Fruit fly (Drosophila melanogaster) whole organism, embryonic: ENCODE measurements around the gene Sk1.

Source experiments
- Abd-B ChIP-seq: fragments of 200-800 bp; sonication (Bioruptor generic); optimal IDR thresholded peaks from 2 replicates; lab custom pipeline; 2018; ENCODE audit warnings: missing biosample characterization, mild to moderate bottlenecking, missing genetic modification characterization, moderate library complexity
- Ada2b ChIP-seq: fragments of 200-800 bp; sonication (Bioruptor generic); IDR thresholded peaks from 2 replicates; pipeline ENCODE4 v1.3.6; 2022; ENCODE audit warnings: missing biosample characterization, missing genetic modification characterization
- CG10431 ChIP-seq: fragments of 200-800 bp; sonication (Bioruptor generic); optimal IDR thresholded peaks from 3 replicates; lab custom pipeline; 2018; ENCODE audit warnings: missing biosample characterization, mild to moderate bottlenecking, missing genetic modification characterization
- CG11723 ChIP-seq: fragments of 200-800 bp; sonication (Bioruptor generic); optimal IDR thresholded peaks from 2 replicates; lab custom pipeline; 2017; ENCODE audit warnings: missing biosample characterization, mild to moderate bottlenecking, missing genetic modification characterization
- CG12659 ChIP-seq: fragments of 200-800 bp; sonication (Bioruptor generic); optimal IDR thresholded peaks from 3 replicates; lab custom pipeline; 2017; ENCODE audit warnings: mild to moderate bottlenecking, missing biosample characterization, missing genetic modification reagents, missing genetic modification characterization
- CG13287 ChIP-seq: fragments of 200-800 bp; sonication (Bioruptor generic); IDR thresholded peaks from 2 replicates; pipeline ENCODE4 v1.3.6; 2022; ENCODE audit warnings: missing biosample characterization, missing genetic modification characterization; ENCODE audit not compliant: partially characterized antibody
- CG17328 ChIP-seq: fragments of 200-800 bp; sonication (Bioruptor generic); IDR thresholded peaks from 2 replicates; pipeline ENCODE4 v1.3.6; 2022; ENCODE audit warnings: missing biosample characterization, missing genetic modification characterization
- CG18764 ChIP-seq: fragments of 200-800 bp; sonication (Bioruptor generic); optimal IDR thresholded peaks from 3 replicates; lab custom pipeline; 2016; ENCODE audit warnings: missing biosample characterization, missing genetic modification characterization
- CG2875 ChIP-seq: fragments of 200-800 bp; sonication (Bioruptor generic); optimal IDR thresholded peaks from 2 replicates; lab custom pipeline; 2017; ENCODE audit warnings: missing biosample characterization, mild to moderate bottlenecking, missing genetic modification characterization, missing genetic modification reagents
- CG32767 ChIP-seq: fragments of 200-800 bp; sonication (Bioruptor generic); IDR thresholded peaks from 2 replicates; pipeline ENCODE4 v1.3.6; 2022; ENCODE audit warnings: missing biosample characterization, missing genetic modification characterization
- CG3407 ChIP-seq: fragments of 200-800 bp; sonication (Bioruptor generic); optimal IDR thresholded peaks from 2 replicates; lab custom pipeline; 2018; ENCODE audit warnings: missing biosample characterization, mild to moderate bottlenecking, missing genetic modification characterization
- CG3995 ChIP-seq: fragments of 200-800 bp; sonication (Bioruptor generic); optimal IDR thresholded peaks from 3 replicates; lab custom pipeline; 2016; ENCODE audit warnings: missing biosample characterization, missing genetic modification characterization
- CG4360 ChIP-seq: fragments of 200-800 bp; sonication (Bioruptor generic); IDR thresholded peaks from 2 replicates; pipeline ENCODE4 v1.3.6; 2022; ENCODE audit warnings: missing biosample characterization, missing genetic modification characterization
- CG7839 ChIP-seq: fragments of 200-800 bp; sonication (Bioruptor generic); optimal IDR thresholded peaks from 3 replicates; lab custom pipeline; 2018; ENCODE audit warnings: missing biosample characterization, mild to moderate bottlenecking, missing genetic modification characterization, moderate library complexity
- CG8089 ChIP-seq: fragments of 200-800 bp; sonication (Bioruptor generic); optimal IDR thresholded peaks from 3 replicates; lab custom pipeline; 2016; ENCODE audit warnings: missing biosample characterization, missing genetic modification characterization
- CG8290 ChIP-seq, 3 experiments: fragments of 200-800 bp; sonication (Bioruptor generic); optimal IDR thresholded peaks; 2 replicates each; lab custom pipeline; 2016 to 2019; ENCODE audit warnings: missing biosample characterization in 3 of 3, missing genetic modification characterization in 3 of 3, mild to moderate bottlenecking in 2 of 3, moderate library complexity in 1 of 3
- CG9932 ChIP-seq: fragments of 200-800 bp; sonication (Bioruptor generic); IDR thresholded peaks from 2 replicates; pipeline ENCODE4 v1.3.6; 2022; ENCODE audit warnings: missing biosample characterization, missing genetic modification characterization
- Dll ChIP-seq: fragments of 200-800 bp; sonication (Bioruptor generic); IDR thresholded peaks from 4 replicates; pipeline ENCODE4 v1.3.6; 2022; ENCODE audit warnings: missing biosample characterization, missing genetic modification characterization; ENCODE audit not compliant: partially characterized antibody
- ERR ChIP-seq: fragments of 200-800 bp; sonication (Bioruptor generic); optimal IDR thresholded peaks from 2 replicates; lab custom pipeline; 2016; ENCODE audit warnings: missing biosample characterization, missing genetic modification characterization
- H15 ChIP-seq: fragments of 200-800 bp; sonication (Bioruptor generic); IDR thresholded peaks from 3 replicates; pipeline ENCODE4 v1.3.6; 2022; ENCODE audit warnings: missing biosample characterization, missing genetic modification characterization
- HLH4C ChIP-seq: fragments of 200-800 bp; sonication (Bioruptor generic); IDR thresholded peaks from 3 replicates; pipeline ENCODE4 v1.3.6; 2022; ENCODE audit warnings: missing biosample characterization, missing genetic modification characterization; ENCODE audit not compliant: partially characterized antibody
- Hsf ChIP-seq: fragments of 200-800 bp; sonication (Bioruptor generic); optimal IDR thresholded peaks from 3 replicates; lab custom pipeline; 2016; ENCODE audit warnings: missing biosample characterization, missing genetic modification characterization
- Med ChIP-seq: fragments of 200-800 bp; sonication (Bioruptor generic); peaks from one replicate; lab custom pipeline; 2016; ENCODE audit warnings: missing biosample characterization, missing genetic modification characterization, mild to moderate bottlenecking, inconsistent platforms, moderate library complexity
- NfI ChIP-seq: fragments of 200-800 bp; sonication (Bioruptor generic); optimal IDR thresholded peaks from 3 replicates; lab custom pipeline; 2018; ENCODE audit warnings: missing biosample characterization, mild to moderate bottlenecking, missing genetic modification characterization, moderate library complexity
- Oaz ChIP-seq: fragments of 200-800 bp; sonication (Bioruptor generic); IDR thresholded peaks from 2 replicates; pipeline ENCODE4 v1.3.6; 2022; ENCODE audit warnings: missing biosample characterization, missing genetic modification characterization
- Rx ChIP-seq: fragments of 200-800 bp; sonication (Bioruptor generic); IDR thresholded peaks from 2 replicates; pipeline ENCODE4 v1.3.6; 2022; ENCODE audit warnings: missing biosample characterization, missing genetic modification characterization
- Xbp1 ChIP-seq: fragments of 200-800 bp; sonication (Bioruptor generic); optimal IDR thresholded peaks from 3 replicates; lab custom pipeline; 2016; ENCODE audit warnings: missing biosample characterization, mild to moderate bottlenecking, missing genetic modification characterization
- ab ChIP-seq: fragments of 200-800 bp; sonication (Bioruptor generic); optimal IDR thresholded peaks from 2 replicates; lab custom pipeline; 2016; ENCODE audit warnings: missing biosample characterization, missing genetic modification characterization
- bbx ChIP-seq: fragments of 200-800 bp; sonication (Bioruptor generic); IDR thresholded peaks from 2 replicates; pipeline ENCODE4 v1.3.6; 2022; ENCODE audit warnings: missing biosample characterization, missing genetic modification characterization; ENCODE audit not compliant: partially characterized antibody
- bowl ChIP-seq: fragments of 200-800 bp; sonication (Bioruptor generic); IDR thresholded peaks from 2 replicates; pipeline ENCODE4 v1.3.6; 2022; ENCODE audit warnings: missing biosample characterization, missing genetic modification characterization
- cad ChIP-seq: fragments of >200 bp; optimal IDR thresholded peaks from 2 replicates; lab custom pipeline; 2017; ENCODE audit warnings: missing biosample characterization, missing genetic modification characterization
- chinmo ChIP-seq: fragments of 200-800 bp; sonication (Bioruptor generic); IDR thresholded peaks from 4 replicates; pipeline ENCODE4 v1.3.6; 2022; ENCODE audit warnings: missing biosample characterization, missing genetic modification characterization; ENCODE audit not compliant: partially characterized antibody
- corto ChIP-seq: fragments of 200-800 bp; sonication (Bioruptor generic); optimal IDR thresholded peaks from 2 replicates; lab custom pipeline; 2016; ENCODE audit warnings: missing biosample characterization, mild to moderate bottlenecking, missing genetic modification characterization, moderate library complexity
- fd96Cb ChIP-seq: fragments of 200-800 bp; sonication (Bioruptor generic); optimal IDR thresholded peaks from 2 replicates; lab custom pipeline; 2018; ENCODE audit warnings: missing biosample characterization, mild to moderate bottlenecking, missing genetic modification characterization, moderate library complexity
- gem ChIP-seq: fragments of 200-800 bp; sonication (Bioruptor generic); optimal IDR thresholded peaks from 2 replicates; lab custom pipeline; 2019; ENCODE audit warnings: missing biosample characterization, mild to moderate bottlenecking, missing genetic modification characterization, moderate library complexity
- grn ChIP-seq: fragments of 200-800 bp; sonication (Bioruptor generic); optimal IDR thresholded peaks from 3 replicates; lab custom pipeline; 2017; ENCODE audit warnings: missing biosample characterization, missing genetic modification characterization
- gro ChIP-seq: fragments of 200-800 bp; sonication (Bioruptor generic); optimal IDR thresholded peaks from 2 replicates; lab custom pipeline; 2016; ENCODE audit warnings: missing biosample characterization, missing genetic modification characterization
- hb ChIP-seq: fragments of 200-800 bp; sonication (Bioruptor generic); IDR thresholded peaks from 3 replicates; pipeline ENCODE4 v1.3.6; 2022; ENCODE audit warnings: missing biosample characterization, missing genetic modification characterization; ENCODE audit not compliant: partially characterized antibody
- kni ChIP-seq: fragments of 200-800 bp; sonication (Bioruptor generic); optimal IDR thresholded peaks from 3 replicates; lab custom pipeline; 2017; ENCODE audit warnings: mild to moderate bottlenecking, missing biosample characterization, missing genetic modification reagents, missing genetic modification characterization
- p53 ChIP-seq: fragments of 200-800 bp; sonication (Bioruptor generic); optimal IDR thresholded peaks from 2 replicates; lab custom pipeline; 2016; ENCODE audit warnings: missing biosample characterization, missing genetic modification characterization
- pzg ChIP-seq: fragments of 200-800 bp; sonication (Bioruptor generic); optimal IDR thresholded peaks from 3 replicates; lab custom pipeline; 2018; ENCODE audit warnings: missing biosample characterization, mild to moderate bottlenecking, missing genetic modification characterization, moderate library complexity
- salm ChIP-seq: fragments of 200-800 bp; sonication (Bioruptor generic); optimal IDR thresholded peaks from 2 replicates; lab custom pipeline; 2018; ENCODE audit warnings: missing biosample characterization, mild to moderate bottlenecking, missing genetic modification characterization
- seq ChIP-seq: fragments of 200-800 bp; sonication (Bioruptor generic); IDR thresholded peaks from 2 replicates; pipeline ENCODE4 v1.3.6; 2022; ENCODE audit warnings: missing biosample characterization, missing genetic modification characterization
- sisA ChIP-seq: fragments of 200-800 bp; sonication (Bioruptor generic); IDR thresholded peaks from 2 replicates; pipeline ENCODE4 v1.3.6; 2022; ENCODE audit warnings: missing biosample characterization, missing genetic modification characterization
- slp2 ChIP-seq: fragments of 200-800 bp; sonication (Bioruptor generic); optimal IDR thresholded peaks from 2 replicates; lab custom pipeline; 2016; ENCODE audit warnings: missing biosample characterization, missing genetic modification characterization
- usp ChIP-seq: fragments of >200 bp; optimal IDR thresholded peaks from 2 replicates; lab custom pipeline; 2017; ENCODE audit warnings: missing biosample characterization, missing genetic modification characterization
- wek ChIP-seq: fragments of 200-800 bp; sonication (Bioruptor generic); optimal IDR thresholded peaks from 3 replicates; lab custom pipeline; 2018; ENCODE audit warnings: missing biosample characterization, mild to moderate bottlenecking, missing genetic modification characterization, moderate library complexity
- wor ChIP-seq: fragments of 200-800 bp; sonication (Bioruptor generic); IDR thresholded peaks from 2 replicates; pipeline ENCODE4 v1.3.6; 2022; ENCODE audit warnings: missing biosample characterization, missing genetic modification characterization
- yki ChIP-seq: fragments of >200 bp; optimal IDR thresholded peaks from 3 replicates; lab custom pipeline; 2018
- zfh1 ChIP-seq: fragments of 200-800 bp; sonication (Bioruptor generic); IDR thresholded peaks from 3 replicates; pipeline ENCODE4 v1.3.6; 2022; ENCODE audit warnings: missing biosample characterization, missing genetic modification characterization

Sk1 gene

dm6 chrX:11441829-11442634, at the start of gene Sk1 (continued):
- TF ChIP-seq chinmo (GFP tag; lab: Robert Waterston, UW) (0 out of 4 replicates have a peak, but pooled peaks have one; percentile 33), wek (no peak), CG8290 (GFP tag; optimal IDR thresholded peaks at IDR 0.05; lab: Kevin White, UChicago) (no peak), CG8290 (tag; optimal IDR thresholded peaks at IDR 0.05; lab: Kevin White, UChicago) (no peak), CG8089 (no peak), grn (GFP tag; lab: Kevin White, UChicago) (peak; percentile 81), salm (tag; lab: Kevin White, UChicago) (no peak), Rx (GFP tag; lab: Robert Waterston, UW) (no peak), CG12659 (GFP tag; lab: Kevin White, UChicago) (no peak), slp2 (no peak), bbx (GFP tag; lab: Robert Waterston, UW) (no peak), HLH4C (GFP tag; lab: Robert Waterston, UW) (no peak), ERR (no peak), kni (GFP tag; lab: Kevin White, UChicago) (no peak), CG17328 (GFP tag; lab: Robert Waterston, UW) (no peak), CG7839 (tag; lab: Kevin White, UChicago) (peak; percentile 1), gem (tag; lab: Kevin White, UChicago) (peak; percentile 3), zfh1 (no peak), CG10431 (GFP tag; lab: Kevin White, UChicago) (no peak), CG11723 (GFP tag; lab: Kevin White, UChicago) (no peak), Dll (GFP tag; lab: Robert Waterston, UW) (no peak), bowl (GFP tag; lab: Robert Waterston, UW) (no peak), Med (GFP tag; lab: Kevin White, UChicago) (peak; percentile 75), CG18764 (no peak), Xbp1 (no peak), Abd-B (GFP tag; lab: Kevin White, UChicago) (no peak), ab (no peak), fd96Cb (tag; lab: Kevin White, UChicago) (no peak), CG9932 (GFP tag; lab: Robert Waterston, UW) (peak; percentile 41; the same call in 1 of the 2 replicates), p53 (GFP tag; lab: Kevin White, UChicago) (no peak), seq (GFP tag; lab: Robert Waterston, UW) (no peak), sisA (no peak), gro (GFP tag; lab: Kevin White, UChicago) (no peak), Hsf (GFP tag; lab: Kevin White, UChicago) (no peak), corto (no peak), CG32767 (GFP tag; lab: Robert Waterston, UW) (no peak), cad (GFP tag; lab: Kevin White, UChicago) (no peak), H15 (GFP tag; lab: Robert Waterston, UW) (no peak), NfI (GFP tag; lab: Kevin White, UChicago) (no peak), Oaz (GFP tag; lab: Robert Waterston, UW) (no peak), yki (lab: Kevin White, UChicago) (no peak), usp (GFP tag; lab: Kevin White, UChicago) (no peak), CG13287 (GFP tag; lab: Robert Waterston, UW) (no peak), CG3995 (no peak), Ada2b (GFP tag; lab: Robert Waterston, UW) (no peak), CG2875 (no peak), CG3407 (GFP tag; lab: Kevin White, UChicago) (no peak), hb (GFP tag; lab: Robert Waterston, UW) (no peak), pzg (GFP tag; lab: Kevin White, UChicago) (no peak), wor (no peak), CG4360 (no peak)
